Worm (Caenorhabditis elegans) whole organism, L3 larva: ENCODE results near the gene K04C1.5.

ENCODE experiments used
- R02D3.7 ChIP-seq: fragments of 150-350 bp; optimal IDR thresholded peaks from 2 replicates; lab custom pipeline; 2014; ENCODE audit warnings: missing biosample characterization, missing genetic modification characterization
- elt-2 ChIP-seq: sonication (generic microtip); optimal IDR thresholded peaks from 2 replicates; lab custom pipeline; 2016; ENCODE audit warnings: missing genetic modification reagents, mild to moderate bottlenecking, missing genetic modification characterization, missing compliant biosample characterization
- fkh-10 ChIP-seq: sonication (generic microtip); optimal IDR thresholded peaks from 2 replicates; lab custom pipeline; 2017; ENCODE audit warnings: missing biosample characterization, missing genetic modification reagents, missing genetic modification characterization
- fos-1 ChIP-seq: fragments of 150-350 bp; optimal IDR thresholded peaks from 2 replicates; lab custom pipeline; 2014; ENCODE audit warnings: missing biosample characterization, missing genetic modification characterization
- lin-39 ChIP-seq: fragments of 150-350 bp; optimal IDR thresholded peaks from 2 replicates; lab custom pipeline; 2018; ENCODE audit warnings: missing biosample characterization, missing genetic modification reagents, missing genetic modification characterization
- nhr-25 ChIP-seq: sonication (generic microtip); optimal IDR thresholded peaks from 2 replicates; lab custom pipeline; 2017; ENCODE audit warnings: missing biosample characterization, missing genetic modification characterization
- nhr-28 ChIP-seq: fragments of 150-350 bp; optimal IDR thresholded peaks from 2 replicates; lab custom pipeline; 2014; ENCODE audit warnings: missing biosample characterization, missing genetic modification characterization
- nhr-76 ChIP-seq: fragments of 150-350 bp; sonication (generic microtip); optimal IDR thresholded peaks from 5 replicates; lab custom pipeline; 2014; ENCODE audit warnings: missing biosample characterization, missing genetic modification characterization
- pqm-1 ChIP-seq: fragments of 150-350 bp; optimal IDR thresholded peaks from 2 replicates; lab custom pipeline; 2017; ENCODE audit warnings: missing biosample characterization, missing genetic modification characterization, inconsistent platforms

DNA sequence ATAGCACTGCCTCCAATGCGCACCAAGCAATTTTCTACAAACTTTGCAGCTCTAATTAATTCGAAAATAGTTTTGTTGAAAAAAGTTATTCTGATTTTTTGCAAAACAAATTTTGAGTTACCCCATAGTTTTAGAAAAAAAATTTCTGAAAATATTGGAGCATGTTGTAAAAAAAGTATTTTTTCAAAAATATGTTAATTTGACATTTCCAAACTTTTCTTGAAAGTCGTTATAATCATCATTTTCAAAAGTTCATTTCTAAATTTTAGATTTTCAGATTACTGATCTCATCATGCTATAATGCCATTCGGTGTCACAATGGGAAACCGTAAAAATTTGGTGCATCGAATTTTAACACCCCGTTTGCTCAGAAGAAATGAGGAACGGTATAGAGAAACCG lies 19.9 kb downstream of the K04C1.5 start, which contains the start of gene del-1:
- TF ChIP-seq elt-2 (tag; lab: Kevin White, UChicago), result no peak
- TF ChIP-seq pqm-1 (tag; lab: Kevin White, UChicago), result no peak
- TF ChIP-seq nhr-76 (tag; lab: Kevin White, UChicago), result no peak
- TF ChIP-seq fos-1 (tag; lab: Kevin White, UChicago), result no peak
- no peak for TF ChIP-seq R02D3.7 (tag; lab: Kevin White, UChicago)
- no peak for TF ChIP-seq nhr-28
- no peak for TF ChIP-seq lin-39 (tag; lab: Kevin White, UChicago)
- no peak for TF ChIP-seq nhr-25 (tag; lab: Kevin White, UChicago)
- TF ChIP-seq fkh-10 (GFP tag; lab: Kevin White, UChicago), result no peak
